Worm (Caenorhabditis elegans) whole organism, L2 larva: Measurements from ENCODE around the gene zyg-9.

Source experiments
- C34F6.9 ChIP-seq: fragments of 150-350 bp; optimal IDR thresholded peaks from 2 replicates; lab custom pipeline; 2014; ENCODE audit warnings: missing biosample characterization, missing genetic modification characterization
- R02D3.7 ChIP-seq: fragments of 150-350 bp; optimal IDR thresholded peaks from 2 replicates; lab custom pipeline; 2014; ENCODE audit warnings: missing biosample characterization, missing genetic modification characterization
- alr-1 ChIP-seq: fragments of 150-350 bp; optimal IDR thresholded peaks from 2 replicates; lab custom pipeline; 2014; ENCODE audit warnings: missing biosample characterization, missing genetic modification characterization
- aly-2 ChIP-seq: fragments of 150-350 bp; optimal IDR thresholded peaks from 2 replicates; lab custom pipeline; 2014; ENCODE audit warnings: missing biosample characterization, missing genetic modification characterization
- ama-1 ChIP-seq: fragments of 150-350 bp; optimal IDR thresholded peaks from 2 replicates; lab custom pipeline; 2018; ENCODE audit warnings: inconsistent platforms
- blmp-1 ChIP-seq: sonication (generic microtip); optimal IDR thresholded peaks from 2 replicates; lab custom pipeline; 2017; ENCODE audit warnings: missing genetic modification characterization, mild to moderate bottlenecking, missing compliant biosample characterization, antibody characterized with exemption, moderate library complexity; ENCODE audit not compliant: insufficient read depth
- ceh-16 ChIP-seq: fragments of 150-350 bp; optimal IDR thresholded peaks from 2 replicates; lab custom pipeline; 2014; ENCODE audit warnings: missing biosample characterization, missing genetic modification characterization
- crh-2 ChIP-seq: sonication (generic microtip); optimal IDR thresholded peaks from 2 replicates; lab custom pipeline; 2017; ENCODE audit warnings: missing biosample characterization, missing genetic modification characterization
- dmd-4 ChIP-seq: sonication (generic microtip); optimal IDR thresholded peaks from 2 replicates; lab custom pipeline; 2017; ENCODE audit warnings: missing biosample characterization, missing genetic modification characterization
- egl-27 ChIP-seq: sonication (generic microtip); optimal IDR thresholded peaks from 3 replicates; lab custom pipeline; 2017; ENCODE audit warnings: missing biosample characterization, missing genetic modification reagents, missing genetic modification characterization
- elt-1 ChIP-seq: fragments of 150-350 bp; optimal IDR thresholded peaks from 2 replicates; lab custom pipeline; 2014; ENCODE audit warnings: missing biosample characterization, missing genetic modification characterization
- fos-1 ChIP-seq: fragments of 150-350 bp; optimal IDR thresholded peaks from 2 replicates; lab custom pipeline; 2014; ENCODE audit warnings: missing biosample characterization, missing genetic modification characterization
- gmeb-1 ChIP-seq: fragments of 150-350 bp; optimal IDR thresholded peaks from 2 replicates; lab custom pipeline; 2014; ENCODE audit warnings: missing biosample characterization, missing genetic modification characterization
- lin-39 ChIP-seq: fragments of 150-350 bp; optimal IDR thresholded peaks from 2 replicates; lab custom pipeline; 2014; ENCODE audit warnings: missing biosample characterization, missing genetic modification reagents, missing genetic modification characterization
- lsy-2 ChIP-seq, 2 experiments: fragments of 150-350 bp in 1 of 2; sonication (generic microtip) in 1 of 2; optimal IDR thresholded peaks; 2 replicates each; lab custom pipeline; 2014 to 2017; ENCODE audit warnings: missing biosample characterization in 2 of 2, missing genetic modification characterization in 2 of 2
- mbf-1 ChIP-seq: sonication (generic microtip); optimal IDR thresholded peaks from 2 replicates; lab custom pipeline; 2017; ENCODE audit warnings: missing biosample characterization, missing genetic modification characterization
- mdl-1 ChIP-seq, 2 experiments: fragments of 150-350 bp in 1 of 2; sonication (generic microtip) in 1 of 2; optimal IDR thresholded peaks; 2 replicates each; lab custom pipeline; 2017; ENCODE audit warnings: missing biosample characterization in 2 of 2, missing genetic modification characterization in 2 of 2
- nhr-10 ChIP-seq: sonication (generic microtip); optimal IDR thresholded peaks from 2 replicates; lab custom pipeline; 2017; ENCODE audit warnings: missing biosample characterization, missing genetic modification characterization
- nhr-11 ChIP-seq: fragments of 150-350 bp; optimal IDR thresholded peaks from 2 replicates; lab custom pipeline; 2014; ENCODE audit warnings: missing biosample characterization, missing genetic modification characterization
- nhr-129 ChIP-seq: fragments of 150-350 bp; optimal IDR thresholded peaks from 2 replicates; lab custom pipeline; 2014; ENCODE audit warnings: missing biosample characterization, missing genetic modification characterization
- nhr-21 ChIP-seq: fragments of 150-350 bp; optimal IDR thresholded peaks from 2 replicates; lab custom pipeline; 2014; ENCODE audit warnings: missing biosample characterization, missing genetic modification characterization
- nhr-23 ChIP-seq: fragments of 150-350 bp; optimal IDR thresholded peaks from 2 replicates; lab custom pipeline; 2014; ENCODE audit warnings: missing biosample characterization, missing genetic modification reagents, missing genetic modification characterization
- nhr-237 ChIP-seq: fragments of 150-350 bp; optimal IDR thresholded peaks from 2 replicates; lab custom pipeline; 2014; ENCODE audit warnings: missing biosample characterization, missing genetic modification characterization
- nhr-6 ChIP-seq: fragments of 150-350 bp; optimal IDR thresholded peaks from 2 replicates; lab custom pipeline; 2014; ENCODE audit warnings: missing biosample characterization, missing genetic modification characterization
- nhr-77 ChIP-seq: fragments of 150-350 bp; optimal IDR thresholded peaks from 2 replicates; lab custom pipeline; 2014; ENCODE audit warnings: missing biosample characterization, missing genetic modification characterization
- peb-1 ChIP-seq: fragments of 150-350 bp; optimal IDR thresholded peaks from 2 replicates; lab custom pipeline; 2014; ENCODE audit warnings: missing biosample characterization, missing genetic modification characterization
- skn-1 ChIP-seq: sonication (generic microtip); optimal IDR thresholded peaks from 2 replicates; lab custom pipeline; 2017; ENCODE audit warnings: missing biosample characterization, missing genetic modification characterization
- sma-9 ChIP-seq, 2 experiments: fragments of 150-350 bp in 1 of 2; sonication (generic microtip) in 1 of 2; optimal IDR thresholded peaks; 2 replicates each; lab custom pipeline; 2014 to 2016; ENCODE audit warnings: missing genetic modification characterization in 2 of 2, mild to moderate bottlenecking in 1 of 2, missing biosample characterization in 1 of 2, missing compliant biosample characterization in 1 of 2, missing genetic modification reagents in 1 of 2, moderate library complexity in 1 of 2
- snpc-4 ChIP-seq: fragments of 150-350 bp; optimal IDR thresholded peaks from 2 replicates; lab custom pipeline; 2014; ENCODE audit warnings: missing biosample characterization, missing genetic modification characterization
- unc-62 ChIP-seq: fragments of 150-350 bp; optimal IDR thresholded peaks from 2 replicates; lab custom pipeline; 2014; ENCODE audit warnings: missing biosample characterization, missing genetic modification reagents, missing genetic modification characterization
- zag-1 ChIP-seq: fragments of 150-350 bp; optimal IDR thresholded peaks from 2 replicates; lab custom pipeline; 2014; ENCODE audit warnings: missing biosample characterization, missing genetic modification characterization
- ztf-1 ChIP-seq: fragments of 200-800 bp; sonication (Bioruptor generic); conservative IDR thresholded peaks from 2 replicates; pipeline ENCODE4 v1.3.6; 2022; ENCODE audit warnings: missing genetic modification characterization, missing compliant biosample characterization
- ztf-11 ChIP-seq: sonication (generic microtip); optimal IDR thresholded peaks from 2 replicates; lab custom pipeline; 2017; ENCODE audit warnings: missing biosample characterization, missing genetic modification characterization
- ztf-4 ChIP-seq: fragments of 150-350 bp; optimal IDR thresholded peaks from 2 replicates; lab custom pipeline; 2014; ENCODE audit warnings: missing biosample characterization, missing genetic modification characterization

The zyg-9 gene

DNA sequence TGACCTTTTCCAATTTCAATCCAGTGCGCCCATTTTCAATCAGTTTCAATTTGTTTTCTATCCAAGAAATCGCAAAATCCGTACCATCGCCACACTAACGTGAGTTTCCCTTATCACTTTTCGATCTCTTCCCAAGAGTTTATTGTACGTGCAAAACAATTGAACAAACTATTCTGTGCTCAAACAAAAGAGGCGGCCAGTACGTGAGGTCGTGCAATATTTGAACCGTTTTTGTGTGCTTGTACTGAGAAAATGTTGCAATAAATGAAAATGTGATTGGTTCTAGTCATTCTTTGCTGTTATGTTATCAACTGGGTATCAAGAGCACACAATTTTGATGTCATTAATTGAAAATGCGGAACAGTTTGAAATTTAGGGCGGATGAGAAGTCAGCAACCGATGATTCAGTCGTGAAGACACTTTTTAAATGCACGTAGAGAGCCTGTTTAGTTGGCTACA is 7.9 kb upstream of the zyg-9 start, which contains the start of gene F22B5.4:
Gene F22B5.4, plus strand, starts transcription at position 51 of the 459 bp plus-strand sequence.
- TF ChIP-seq snpc-4 (tag; lab: Kevin White, UChicago), result no peak
- TF ChIP-seq fos-1, result peak; percentile 27
- TF ChIP-seq unc-62 (GFP tag; lab: Kevin White, UChicago), result no peak
- no peak for TF ChIP-seq nhr-11
- TF ChIP-seq R02D3.7 (tag; lab: Kevin White, UChicago), result no peak
- no peak for TF ChIP-seq ztf-1 (GFP tag; lab: Robert Waterston, UW)
- TF ChIP-seq alr-1 (tag; lab: Kevin White, UChicago), result no peak

ce11 chrII:8450750-8451149 is 6.9 kb upstream of the zyg-9 start:
- TF ChIP-seq ztf-11 (tag; lab: Kevin White, UChicago) (no peak), ztf-4 (no peak), fos-1 (no peak), mbf-1 (tag; lab: Kevin White, UChicago) (no peak), nhr-11 (no peak), elt-1 (tag; lab: Kevin White, UChicago) (no peak), C34F6.9 (tag; lab: Kevin White, UChicago) (peak; percentile 19), nhr-129 (tag; lab: Kevin White, UChicago) (peak; percentile 67), snpc-4 (tag; lab: Kevin White, UChicago) (no peak), skn-1 (tag; lab: Kevin White, UChicago) (no peak), gmeb-1 (tag; lab: Kevin White, UChicago) (no peak), dmd-4 (tag; lab: Kevin White, UChicago) (no peak), crh-2 (tag; lab: Kevin White, UChicago) (no peak), nhr-10 (tag; lab: Kevin White, UChicago) (no peak), lsy-2 (tag; optimal IDR thresholded peaks at IDR 0.05; lab: Kevin White, UChicago) (no peak), lin-39 (no peak), blmp-1 (tag; lab: Kevin White, UChicago) (no peak), nhr-237 (tag; lab: Kevin White, UChicago) (no peak), sma-9 (GFP tag; optimal IDR thresholded peaks at IDR 0.05; lab: Kevin White, UChicago) (peak; percentile 21), sma-9 (tag; optimal IDR thresholded peaks at IDR 0.05; lab: Kevin White, UChicago) (no peak), nhr-23 (tag; lab: Kevin White, UChicago) (no peak)
- TF ChIP-seq, all 48 proteins: peak for 3

DNA sequence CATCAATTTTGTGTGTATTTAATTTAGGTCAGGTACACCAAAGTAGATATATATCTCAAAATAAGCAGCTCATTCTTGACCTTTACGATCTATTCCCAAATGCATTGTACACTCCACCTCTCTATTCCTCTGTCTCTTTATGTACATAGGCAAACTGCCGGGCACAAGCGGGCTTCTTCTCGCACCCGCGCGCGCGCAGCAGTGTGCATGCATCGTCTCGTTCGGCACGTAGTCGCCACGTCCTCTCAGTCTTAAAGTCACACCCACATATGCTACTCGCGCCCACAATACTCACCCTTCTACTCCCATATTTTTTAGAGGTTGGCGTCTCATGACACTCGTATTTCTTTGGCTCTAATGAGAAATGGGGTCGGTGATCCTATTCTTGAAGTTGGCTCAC is 6.2 kb upstream of the zyg-9 start:
- TF ChIP-seq mdl-1 (tag; optimal IDR thresholded peaks at IDR 0.05; lab: Kevin White, UChicago), result no peak
- peak; percentile 6 for TF ChIP-seq zag-1 (tag; lab: Kevin White, UChicago)
- TF ChIP-seq C34F6.9 (tag; lab: Kevin White, UChicago), result peak; percentile 23
- TF ChIP-seq egl-27 (tag; lab: Kevin White, UChicago), result no peak
- no peak for TF ChIP-seq nhr-77 (tag; lab: Kevin White, UChicago)
- peak; percentile 18 for TF ChIP-seq nhr-129 (tag; lab: Kevin White, UChicago)
- no peak for TF ChIP-seq gmeb-1 (tag; lab: Kevin White, UChicago)
- no peak for TF ChIP-seq aly-2 (tag; lab: Kevin White, UChicago)

DNA sequence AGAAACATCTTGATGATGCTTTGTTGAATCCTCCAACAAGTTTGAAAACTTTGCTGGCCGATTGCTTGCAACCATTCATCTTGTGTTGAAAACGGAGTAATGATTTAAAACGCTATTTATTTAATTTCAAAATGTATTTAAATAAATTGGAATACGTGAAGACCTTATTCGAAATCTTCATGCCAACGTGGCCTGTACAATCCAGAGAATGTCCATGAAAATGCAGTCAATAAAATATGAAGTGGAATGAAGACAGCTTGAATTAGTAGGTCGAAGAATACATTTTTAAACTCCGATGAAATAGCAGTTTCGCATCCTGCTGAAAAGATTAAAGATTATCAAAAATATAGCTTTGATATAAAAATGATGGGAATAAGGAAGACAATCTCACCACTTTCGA is 3.1 kb upstream of the zyg-9 start, which contains the start of gene F22B5.5:
Gene F22B5.5, minus strand, starts transcription at position 101 of the 400 bp plus-strand sequence.
- TF ChIP-seq elt-1 (tag; lab: Kevin White, UChicago), result no peak
- no peak for TF ChIP-seq nhr-237 (tag; lab: Kevin White, UChicago)
- no peak for TF ChIP-seq skn-1 (tag; lab: Kevin White, UChicago)
- TF ChIP-seq ceh-16 (tag; lab: Kevin White, UChicago), result no peak
- no peak for TF ChIP-seq nhr-6 (tag; lab: Kevin White, UChicago)
- TF ChIP-seq nhr-23 (tag; lab: Kevin White, UChicago), result no peak
- no peak for TF ChIP-seq crh-2 (tag; lab: Kevin White, UChicago)
- no peak for TF ChIP-seq C34F6.9 (tag; lab: Kevin White, UChicago)
- TF ChIP-seq ztf-1 (GFP tag; lab: Robert Waterston, UW), result no peak
- no peak for TF ChIP-seq lsy-2 (tag; optimal IDR thresholded peaks at IDR 0.05; lab: Kevin White, UChicago)
- TF ChIP-seq nhr-21 (tag; lab: Kevin White, UChicago), result no peak

DNA sequence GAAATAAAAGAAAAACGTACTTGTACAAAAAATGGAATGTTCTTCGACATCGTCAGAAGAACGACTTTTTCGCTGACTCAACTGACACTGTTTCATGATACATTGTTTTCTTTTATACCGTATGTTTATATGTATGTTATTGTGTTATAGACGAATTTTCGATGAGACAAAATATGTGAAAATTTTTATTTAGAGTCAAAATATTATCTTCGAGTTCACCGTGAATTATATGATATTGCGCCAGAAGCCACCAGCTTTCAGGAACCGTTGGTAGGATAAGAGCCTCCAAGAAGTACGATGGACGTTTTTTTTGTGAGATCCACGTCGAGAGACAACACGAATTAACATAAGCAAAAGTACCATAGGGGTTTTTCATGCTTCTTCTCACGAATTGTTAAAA is 1.5 kb upstream of the zyg-9 start, which contains the start of gene F22B5.6:
Gene F22B5.6, minus strand, starts transcription at position 101 of the 400 bp plus-strand sequence.
- TF ChIP-seq C34F6.9 (tag; lab: Kevin White, UChicago) (no peak), ama-1 (lab: Kevin White, UChicago) (no peak), nhr-77 (tag; lab: Kevin White, UChicago) (no peak), ztf-4 (no peak), peb-1 (no peak), alr-1 (tag; lab: Kevin White, UChicago) (no peak), nhr-129 (tag; lab: Kevin White, UChicago) (no peak), mbf-1 (tag; lab: Kevin White, UChicago) (no peak), lin-39 (no peak)
